Fruit fly (Drosophila melanogaster): ENCODE measurements around the gene Adi1.

Adi1 gene

DNA sequence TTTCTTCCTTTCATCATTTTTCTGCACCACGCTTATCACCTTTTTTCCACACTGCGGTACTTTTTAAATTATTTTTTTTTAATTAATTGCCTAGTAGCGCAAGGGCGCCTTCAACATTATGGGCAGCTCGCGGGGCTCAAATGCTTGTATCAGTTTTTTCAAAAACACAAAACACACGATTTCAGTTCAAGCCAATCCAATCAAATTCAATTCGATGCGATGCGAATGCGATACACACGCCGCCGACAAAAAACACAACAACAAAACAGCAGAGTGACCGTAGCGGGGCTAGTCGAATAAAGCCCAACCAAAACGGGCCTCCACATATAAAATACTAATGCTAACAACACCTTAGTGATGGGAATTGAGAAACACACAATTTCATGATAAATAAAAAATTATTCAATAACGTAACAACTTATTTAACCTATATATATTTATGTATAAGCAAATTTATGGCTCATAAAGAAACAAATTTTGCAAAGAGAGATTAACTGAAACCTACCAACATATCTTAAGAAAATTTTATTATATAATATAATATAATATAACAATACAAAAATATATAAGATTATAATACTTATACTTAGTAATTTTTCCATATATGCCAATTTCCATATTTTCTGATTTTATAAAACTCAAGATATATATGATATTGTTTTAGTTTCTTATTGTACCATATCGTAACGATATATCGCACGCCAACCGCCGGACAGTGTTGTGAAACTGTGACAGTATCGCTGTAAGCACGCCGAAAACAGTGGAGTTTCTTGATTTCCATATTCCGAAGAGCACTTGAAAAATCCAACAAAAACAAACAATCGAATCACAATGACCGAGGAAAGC is 2.2 kb upstream of the Adi1 start, which contains the start of the genes CG32066 and CG8003 (continued):
- TF ChIP-seq Sox102F (GFP tag; optimal IDR thresholded peaks at IDR 0.05): peak; percentile 59
- no peak for TF ChIP-seq salr (GFP tag; optimal IDR thresholded peaks at IDR 0.05)
- no peak for TF ChIP-seq acj6 (GFP tag; optimal IDR thresholded peaks at IDR 0.05)
- no peak for TF ChIP-seq CG34406 (GFP tag; optimal IDR thresholded peaks at IDR 0.05)
- TF ChIP-seq CG9139 (GFP tag; optimal IDR thresholded peaks at IDR 0.05): peak; percentile 42
- TF ChIP-seq Lpt (GFP tag; optimal IDR thresholded peaks at IDR 0.05): no peak
- TF ChIP-seq Smox (GFP tag; optimal IDR thresholded peaks at IDR 0.05): peak; percentile 39
- TF ChIP-seq CG32006 (GFP tag; optimal IDR thresholded peaks at IDR 0.05): peak; percentile 35
- peak; percentile 27 for TF ChIP-seq CG10669 (GFP tag; optimal IDR thresholded peaks at IDR 0.05)

DNA sequence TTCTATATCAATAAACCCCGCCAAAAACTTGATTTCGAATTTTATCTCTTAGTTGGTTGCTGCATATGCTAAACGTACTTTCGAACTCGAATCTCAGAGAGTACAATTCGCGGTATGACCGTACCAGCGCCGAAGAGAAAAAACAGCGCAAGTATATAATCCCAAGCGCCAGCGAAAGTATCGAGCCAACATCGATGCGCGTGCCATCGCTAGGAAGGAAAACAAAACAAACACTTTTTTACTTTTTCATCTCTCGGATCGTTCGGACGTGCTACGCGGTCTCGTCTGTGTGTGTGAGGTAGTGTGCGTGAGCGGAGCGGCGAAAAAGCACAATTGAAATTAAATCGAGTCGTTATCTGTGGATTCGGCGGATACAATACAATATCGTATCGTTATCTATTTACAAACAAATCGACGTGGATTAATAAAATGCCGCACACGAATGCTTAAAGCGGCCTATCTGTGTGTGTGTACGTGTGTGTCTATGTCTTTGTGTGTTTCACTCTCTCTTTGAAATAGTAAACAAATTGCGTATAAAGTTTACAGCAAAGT is 1.4 kb downstream of the Adi1 start, which contains the start of gene simj:
TSS of gene simj (plus strand) at position 229 of the 552 bp plus-strand sequence.
- TF ChIP-seq CG10631 (GFP tag; optimal IDR thresholded peaks at IDR 0.05) (no peak), CG7368 (GFP tag; optimal IDR thresholded peaks at IDR 0.05) (peak; percentile 23), OdsH (GFP tag; optimal IDR thresholded peaks at IDR 0.05) (peak; percentile 34), CG6163 (GFP tag; IDR thresholded peaks at IDR 0.05) (peak; percentile 77), svp (GFP tag) (no peak), dsx (GFP tag; optimal IDR thresholded peaks at IDR 0.05; ENCODE audit: poor library complexity, severe bottlenecking) (peak; percentile 60), vri (GFP tag; optimal IDR thresholded peaks at IDR 0.05) (peak; percentile 60), fd85E (GFP tag; optimal IDR thresholded peaks at IDR 0.05) (peak; percentile 60), Hr38 (GFP tag; optimal IDR thresholded peaks at IDR 0.05) (no peak), net (GFP tag; optimal IDR thresholded peaks at IDR 0.05) (peak; percentile 56), Blimp-1 (GFP tag; optimal IDR thresholded peaks at IDR 0.05) (peak; percentile 13), lz (GFP tag; optimal IDR thresholded peaks at IDR 0.05) (peak; percentile 39), CG6276 (GFP tag; optimal IDR thresholded peaks at IDR 0.05) (peak; percentile 32), Lpt (GFP tag; optimal IDR thresholded peaks at IDR 0.05) (no peak), fkh (GFP tag; optimal IDR thresholded peaks at IDR 0.05) (peak; percentile 96), CG15336 (GFP tag; IDR thresholded peaks at IDR 0.05) (peak; percentile 57; the same call in 1 of the 2 replicates), esn (GFP tag; optimal IDR thresholded peaks at IDR 0.05) (peak; percentile 24), dac (GFP tag; optimal IDR thresholded peaks at IDR 0.05) (no peak), CG8319 (GFP tag; optimal IDR thresholded peaks at IDR 0.05) (no peak), CG11902 (GFP tag; optimal IDR thresholded peaks at IDR 0.05) (no peak), pdm3 (GFP tag; optimal IDR thresholded peaks at IDR 0.05) (peak; percentile 23), Hr4 (GFP tag; optimal IDR thresholded peaks at IDR 0.05) (no peak), CG9139 (GFP tag; optimal IDR thresholded peaks at IDR 0.05) (peak; percentile 27), Ets21C (GFP tag; optimal IDR thresholded peaks at IDR 0.05) (no peak), achi (GFP tag; optimal IDR thresholded peaks at IDR 0.05) (peak; percentile 4), Eip75B (GFP tag; optimal IDR thresholded peaks at IDR 0.05) (peak; percentile 48), CG11294 (GFP tag; IDR thresholded peaks at IDR 0.05) (no peak), CG32006 (GFP tag; optimal IDR thresholded peaks at IDR 0.05) (no peak), CG8119 (GFP tag; IDR thresholded peaks at IDR 0.05) (peak; percentile 44; the same call in 2 of the 3 replicates), Eip78C (GFP tag) (peak; percentile 86), salr (GFP tag; optimal IDR thresholded peaks at IDR 0.05) (no peak), fd59A (GFP tag; optimal IDR thresholded peaks at IDR 0.05) (no peak), CG1621 (tag; optimal IDR thresholded peaks at IDR 0.05) (peak; percentile 41), CG6808 (GFP tag; optimal IDR thresholded peaks at IDR 0.05) (peak; percentile 42), Sox102F (GFP tag; optimal IDR thresholded peaks at IDR 0.05) (peak; percentile 49), Ets96B (tag; optimal IDR thresholded peaks at IDR 0.05) (peak; percentile 36), CG11762 (GFP tag; optimal IDR thresholded peaks at IDR 0.05; ENCODE audit: insufficient read depth) (no peak), cyc (GFP tag; optimal IDR thresholded peaks at IDR 0.05) (no peak), CG31627 (GFP tag; optimal IDR thresholded peaks at IDR 0.05) (no peak), CG3032 (tag; optimal IDR thresholded peaks at IDR 0.05) (peak; percentile 22), spab (GFP tag; optimal IDR thresholded peaks at IDR 0.05) (no peak), Sox14 (GFP tag; optimal IDR thresholded peaks at IDR 0.05) (peak; percentile 66), CG4318 (GFP tag; optimal IDR thresholded peaks at IDR 0.05) (no peak), CG10669 (GFP tag; optimal IDR thresholded peaks at IDR 0.05) (no peak)
